Fruit fly (Drosophila melanogaster): ENCODE results near the gene CG14377.

CG14377 gene

DNA sequence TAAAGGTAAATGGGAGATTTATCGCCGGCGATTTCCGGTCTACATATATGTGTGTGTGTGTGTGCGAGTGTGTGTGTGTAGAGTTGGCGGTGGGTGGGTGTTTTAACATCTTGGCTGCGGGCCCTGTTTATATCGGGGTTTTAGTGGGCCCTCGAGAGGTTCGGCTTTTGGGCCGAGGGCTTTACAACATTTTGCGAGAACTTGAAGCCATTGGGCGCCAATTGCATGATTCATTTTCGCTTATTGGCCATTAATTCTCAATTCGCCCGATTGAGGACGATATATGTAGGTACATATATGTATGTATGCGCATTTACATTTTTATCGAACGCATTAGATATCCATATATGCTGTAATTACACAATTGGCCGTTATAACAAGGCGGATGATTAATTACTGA is 38.2 kb downstream of the CG14377 start:
- no peak for TF ChIP-seq fd96Ca (GFP tag; IDR thresholded peaks at IDR 0.05)
- TF ChIP-seq CG12605 (GFP tag; IDR thresholded peaks at IDR 0.05), result no peak
- no peak for TF ChIP-seq CG34367 (tag; optimal IDR thresholded peaks at IDR 0.05)
- TF ChIP-seq gl (tag; optimal IDR thresholded peaks at IDR 0.05), result no peak
- TF ChIP-seq CG32121 (GFP tag; IDR thresholded peaks at IDR 0.05), result no peak
- TF ChIP-seq rn (GFP tag; IDR thresholded peaks at IDR 0.05), result no peak
- no peak for TF ChIP-seq CG8159 (tag; optimal IDR thresholded peaks at IDR 0.05)
- no peak for TF ChIP-seq CG14655 (GFP tag; optimal IDR thresholded peaks at IDR 0.05)
- TF ChIP-seq CG9948 (tag; optimal IDR thresholded peaks at IDR 0.05), result no peak
- no peak for TF ChIP-seq CG8301 (tag; optimal IDR thresholded peaks at IDR 0.05)
- TF ChIP-seq CG10348 (GFP tag; IDR thresholded peaks at IDR 0.05), result no peak
- no peak for TF ChIP-seq Pif1A (GFP tag; optimal IDR thresholded peaks at IDR 0.05)
- no peak for TF ChIP-seq D1 (tag; optimal IDR thresholded peaks at IDR 0.05)
- no peak for TF ChIP-seq EcR (GFP tag; optimal IDR thresholded peaks at IDR 0.05)

dm6 chr3R:13441703-13442102 is 44.1 kb downstream of the CG14377 start:
- TF ChIP-seq Snoo (tag; optimal IDR thresholded peaks at IDR 0.05) (no peak), Ets98B (GFP tag; IDR thresholded peaks at IDR 0.05) (no peak), CG8159 (tag; optimal IDR thresholded peaks at IDR 0.05) (no peak), rn (GFP tag; IDR thresholded peaks at IDR 0.05) (no peak), CG10348 (GFP tag; IDR thresholded peaks at IDR 0.05) (no peak), fd96Ca (GFP tag; IDR thresholded peaks at IDR 0.05) (no peak), CG32121 (GFP tag; IDR thresholded peaks at IDR 0.05) (no peak), Pif1A (GFP tag; optimal IDR thresholded peaks at IDR 0.05) (no peak), CG4496 (GFP tag; IDR thresholded peaks at IDR 0.05) (no peak), Pif1B (GFP tag; optimal IDR thresholded peaks at IDR 0.05) (no peak), CG12605 (GFP tag; IDR thresholded peaks at IDR 0.05) (no peak)

dm6 chr3R:13446048-13446447 is 48.4 kb downstream of the CG14377 start:
- no peak for TF ChIP-seq EcR (GFP tag; optimal IDR thresholded peaks at IDR 0.05)
- no peak for TF ChIP-seq Pif1B (GFP tag; optimal IDR thresholded peaks at IDR 0.05)
- TF ChIP-seq CG13204 (GFP tag; optimal IDR thresholded peaks at IDR 0.05), result no peak
- no peak for TF ChIP-seq CG32121 (GFP tag; IDR thresholded peaks at IDR 0.05)
- no peak for TF ChIP-seq CG14655 (GFP tag; optimal IDR thresholded peaks at IDR 0.05)
- TF ChIP-seq CG10348 (GFP tag; IDR thresholded peaks at IDR 0.05), result no peak

DNA sequence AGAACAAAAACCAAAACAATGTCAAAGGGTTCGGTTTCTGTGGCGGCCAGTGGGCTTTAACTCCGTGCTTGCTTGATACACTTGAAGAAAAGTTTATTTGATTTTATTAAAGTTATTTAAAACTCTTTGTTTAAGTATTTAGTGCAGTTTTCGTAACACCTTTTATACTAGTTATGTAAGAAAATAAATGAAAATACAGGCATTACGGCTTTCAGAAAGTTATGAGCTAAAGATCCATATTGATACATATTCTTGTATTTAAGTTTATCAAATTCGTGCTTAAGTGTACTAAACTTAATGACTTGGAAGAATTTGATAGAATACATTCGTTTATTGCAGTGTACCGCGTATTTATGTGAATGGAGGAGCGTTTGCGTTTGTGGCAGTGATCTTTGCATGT is 48.9 kb downstream of the CG14377 start:
- TF ChIP-seq CG13204 (GFP tag; optimal IDR thresholded peaks at IDR 0.05) (no peak), gl (tag; optimal IDR thresholded peaks at IDR 0.05) (no peak), Pif1B (GFP tag; optimal IDR thresholded peaks at IDR 0.05) (no peak), CG15710 (tag; optimal IDR thresholded peaks at IDR 0.05) (no peak), CG17806 (tag; optimal IDR thresholded peaks at IDR 0.05) (no peak), CG4496 (GFP tag; IDR thresholded peaks at IDR 0.05) (no peak), Ets98B (GFP tag; IDR thresholded peaks at IDR 0.05) (no peak), rn (GFP tag; IDR thresholded peaks at IDR 0.05) (no peak), CG8301 (tag; optimal IDR thresholded peaks at IDR 0.05) (peak; percentile 11), CG12605 (GFP tag; IDR thresholded peaks at IDR 0.05) (no peak), CG8159 (tag; optimal IDR thresholded peaks at IDR 0.05) (no peak), CG10348 (GFP tag; IDR thresholded peaks at IDR 0.05) (no peak), Snoo (tag; optimal IDR thresholded peaks at IDR 0.05) (no peak), D1 (tag; optimal IDR thresholded peaks at IDR 0.05) (no peak), Pif1A (GFP tag; optimal IDR thresholded peaks at IDR 0.05) (no peak), CG32121 (GFP tag; IDR thresholded peaks at IDR 0.05) (no peak), EcR (GFP tag; optimal IDR thresholded peaks at IDR 0.05) (no peak), CG14655 (GFP tag; optimal IDR thresholded peaks at IDR 0.05) (peak; percentile 29)

All from whole organism, pupa.